Fruit fly (Drosophila melanogaster): Measurements from ENCODE around the gene Syx7.

Gene Syx7

dm6 chr3L:21464240-21464639 is 18.6 kb downstream of the Syx7 start (continued):
- no peak for TF ChIP-seq ash1 (GFP tag; optimal IDR thresholded peaks at IDR 0.05)
- TF ChIP-seq nau (GFP tag; optimal IDR thresholded peaks at IDR 0.05), result no peak
- TF ChIP-seq CG12942 (GFP tag; optimal IDR thresholded peaks at IDR 0.05), result peak; percentile 25
- peak; percentile 12 for TF ChIP-seq Hmr (GFP tag; optimal IDR thresholded peaks at IDR 0.05)
- TF ChIP-seq CG5953 (GFP tag; IDR thresholded peaks at IDR 0.05), result no peak
- TF ChIP-seq CG42726 (GFP tag; IDR thresholded peaks at IDR 0.05; ENCODE audit: partially characterized antibody), result no peak
- no peak for TF ChIP-seq CG2129 (GFP tag; IDR thresholded peaks at IDR 0.05; ENCODE audit: partially characterized antibody)
- peak; percentile 57 for TF ChIP-seq wek (GFP tag; optimal IDR thresholded peaks at IDR 0.05)
- no peak for TF ChIP-seq CG32532 (GFP tag; IDR thresholded peaks at IDR 0.05)
- TF ChIP-seq Elba2 (GFP tag; optimal IDR thresholded peaks at IDR 0.05), result no peak
- peak; percentile 73 for TF ChIP-seq onecut (GFP tag; IDR thresholded peaks at IDR 0.05)
- no peak for TF ChIP-seq CG8478 (optimal IDR thresholded peaks at IDR 0.05)
- TF ChIP-seq CG3281 (GFP tag; optimal IDR thresholded peaks at IDR 0.05), result no peak
- peak; percentile 43 for TF ChIP-seq CG10431 (GFP tag; optimal IDR thresholded peaks at IDR 0.05)
- TF ChIP-seq CG12744 (GFP tag; optimal IDR thresholded peaks at IDR 0.05), result peak; percentile 17
- no peak for TF ChIP-seq CG11560 (tag; IDR thresholded peaks at IDR 0.05)
- TF ChIP-seq CG9797 (GFP tag; optimal IDR thresholded peaks at IDR 0.05), result peak; percentile 34
- peak; percentile 65 for TF ChIP-seq D19A (tag; optimal IDR thresholded peaks at IDR 0.05)
- peak; percentile 71 for TF ChIP-seq CG4360 (GFP tag; IDR thresholded peaks at IDR 0.05)
- peak; percentile 73 for TF ChIP-seq CG7839 (tag; optimal IDR thresholded peaks at IDR 0.05)
- no peak for TF ChIP-seq cas (GFP tag; IDR thresholded peaks at IDR 0.05)
- no peak for TF ChIP-seq ssp (GFP tag; IDR thresholded peaks at IDR 0.05)
- peak; percentile 15 for TF ChIP-seq chn (GFP tag; optimal IDR thresholded peaks at IDR 0.05)
- no peak for TF ChIP-seq cato (GFP tag; optimal IDR thresholded peaks at IDR 0.05; ENCODE audit: borderline replicate concordance)
- peak; percentile 61 for TF ChIP-seq CG16863 (GFP tag; optimal IDR thresholded peaks at IDR 0.05)
- no peak for TF ChIP-seq CG11085 (GFP tag; IDR thresholded peaks at IDR 0.05)
- TF ChIP-seq ase (GFP tag; IDR thresholded peaks at IDR 0.05), result peak; percentile 27; the same call in 1 of the 3 replicates
- TF ChIP-seq stc (GFP tag; IDR thresholded peaks at IDR 0.05), result no peak; the same call in 1 of the 2 replicates
- TF ChIP-seq Sox102F (GFP tag; optimal IDR thresholded peaks at IDR 0.05), result peak; percentile 68
- no peak for TF ChIP-seq CG17912 (GFP tag; optimal IDR thresholded peaks at IDR 0.05)
- TF ChIP-seq h (optimal IDR thresholded peaks at IDR 0.05), result no peak
- TF ChIP-seq fru (optimal IDR thresholded peaks at IDR 0.05), result no peak
- peak; percentile 9 for TF ChIP-seq CG12299 (tag; optimal IDR thresholded peaks at IDR 0.05)
- TF ChIP-seq jumu (GFP tag; optimal IDR thresholded peaks at IDR 0.05), result no peak
- TF ChIP-seq CG11504 (tag; optimal IDR thresholded peaks at IDR 0.05), result peak; percentile 68
- no peak for TF ChIP-seq Taf1 (GFP tag; IDR thresholded peaks at IDR 0.05)
- no peak for TF ChIP-seq wdn (GFP tag; IDR thresholded peaks at IDR 0.05)
- TF ChIP-seq abd-A (tag; optimal IDR thresholded peaks at IDR 0.05), result no peak
- TF ChIP-seq Dip2 (GFP tag; IDR thresholded peaks at IDR 0.05), result no peak
- TF ChIP-seq CG9437 (GFP tag; optimal IDR thresholded peaks at IDR 0.05), result no peak
- no peak for TF ChIP-seq bbx (GFP tag; IDR thresholded peaks at IDR 0.05; ENCODE audit: partially characterized antibody)
- no peak for TF ChIP-seq CG2120 (GFP tag; optimal IDR thresholded peaks at IDR 0.05)
- TF ChIP-seq Optix (GFP tag; IDR thresholded peaks at IDR 0.05), result peak; percentile 62; the same call in 1 of the 3 replicates
- no peak for TF ChIP-seq tx (GFP tag; optimal IDR thresholded peaks at IDR 0.05)
- peak; percentile 88 for TF ChIP-seq Xrp1 (GFP tag; IDR thresholded peaks at IDR 0.05)
- peak; percentile 45 for TF ChIP-seq Hsf (GFP tag; optimal IDR thresholded peaks at IDR 0.05)
- peak in 1 of 2 experiments; percentile 57 for TF ChIP-seq Hr51 (GFP tag; optimal IDR thresholded peaks at IDR 0.05)
- peak; percentile 68 for TF ChIP-seq sqz (GFP tag; optimal IDR thresholded peaks at IDR 0.05)
- no peak for TF ChIP-seq Scr (GFP tag; IDR thresholded peaks at IDR 0.05; ENCODE audit: partially characterized antibody)
- no peak for TF ChIP-seq pita (GFP tag; optimal IDR thresholded peaks at IDR 0.05)
- TF ChIP-seq CG31441 (GFP tag; IDR thresholded peaks at IDR 0.05), result peak; percentile 88
- TF ChIP-seq CG43689 (GFP tag; IDR thresholded peaks at IDR 0.05), result no peak
- peak; percentile 76 for TF ChIP-seq NC2β (GFP tag; optimal IDR thresholded peaks at IDR 0.05)
